Fruit fly (Drosophila melanogaster): ENCODE results near the gene btl.
A peak's percentile ranks its signal among the peaks of the same experiment; 100 is the strongest.

Gene btl

dm6 chr3L:14037655-14038644, 37.6 kb upstream of the btl start (continued):
- no peak for TF ChIP-seq lov (optimal IDR thresholded peaks at IDR 0.05)
- no peak for TF ChIP-seq lov (GFP tag; IDR thresholded peaks at IDR 0.05)
- TF ChIP-seq CG1647 (GFP tag; optimal IDR thresholded peaks at IDR 0.05), result no peak
- no peak for TF ChIP-seq CG2202 (tag; optimal IDR thresholded peaks at IDR 0.05)
- TF ChIP-seq croc (GFP tag; conservative IDR thresholded peaks at IDR 0.05), result no peak
- peak; percentile 41 for TF ChIP-seq dm (GFP tag; optimal IDR thresholded peaks at IDR 0.05)
- TF ChIP-seq Mes4 (GFP tag; optimal IDR thresholded peaks at IDR 0.05), result no peak
- TF ChIP-seq zen (tag; optimal IDR thresholded peaks at IDR 0.05), result no peak
- TF ChIP-seq Ada2b (GFP tag; IDR thresholded peaks at IDR 0.05), result no peak
- TF ChIP-seq fu2 (GFP tag; optimal IDR thresholded peaks at IDR 0.05), result no peak
- no peak for TF ChIP-seq NC2β (GFP tag; optimal IDR thresholded peaks at IDR 0.05)
- TF ChIP-seq Gug (GFP tag; IDR thresholded peaks at IDR 0.05), result no peak
- TF ChIP-seq bowl (GFP tag; IDR thresholded peaks at IDR 0.05), result no peak
- no peak for TF ChIP-seq Ets97D (GFP tag; optimal IDR thresholded peaks at IDR 0.05)
- TF ChIP-seq CG17829 (tag; optimal IDR thresholded peaks at IDR 0.05), result no peak
- TF ChIP-seq CG17385 (GFP tag; optimal IDR thresholded peaks at IDR 0.05), result peak; percentile 32
- no peak for TF ChIP-seq tll (GFP tag; optimal IDR thresholded peaks at IDR 0.05)
- no peak for TF ChIP-seq cato (GFP tag; optimal IDR thresholded peaks at IDR 0.05; ENCODE audit: borderline replicate concordance)
- TF ChIP-seq CG11696 (GFP tag; IDR thresholded peaks at IDR 0.05), result no peak
- no peak for TF ChIP-seq Atf6 (GFP tag; IDR thresholded peaks at IDR 0.05)
- TF ChIP-seq pan (optimal IDR thresholded peaks at IDR 0.05), result no peak
- TF ChIP-seq pan (GFP tag; optimal IDR thresholded peaks at IDR 0.05 in 1 of 2, IDR thresholded peaks at IDR 0.05 in 1 of 2), result peak in 1 of 2 experiments; percentile 4
- peak; percentile 58; the same call in 2 of the 3 replicates for TF ChIP-seq row (GFP tag; IDR thresholded peaks at IDR 0.05)
- TF ChIP-seq CG2875 (GFP tag; optimal IDR thresholded peaks at IDR 0.05), result no peak
- TF ChIP-seq HLH54F (GFP tag; optimal IDR thresholded peaks at IDR 0.05), result no peak
- TF ChIP-seq CG11085 (GFP tag; IDR thresholded peaks at IDR 0.05), result no peak
- TF ChIP-seq cad (GFP tag; optimal IDR thresholded peaks at IDR 0.05), result no peak
- no peak for TF ChIP-seq disco-r (GFP tag; optimal IDR thresholded peaks at IDR 0.05)
- no peak for TF ChIP-seq CG2712 (tag; optimal IDR thresholded peaks at IDR 0.05)
- no peak for TF ChIP-seq Doc2 (GFP tag; IDR thresholded peaks at IDR 0.05)
- TF ChIP-seq seq (GFP tag; IDR thresholded peaks at IDR 0.05), result no peak; the same call in 1 of the 2 replicates
- TF ChIP-seq CG17186 (GFP tag; optimal IDR thresholded peaks at IDR 0.05), result no peak
- no peak for TF ChIP-seq CG7357 (GFP tag; IDR thresholded peaks at IDR 0.05)
- TF ChIP-seq Jarid2 (GFP tag; optimal IDR thresholded peaks at IDR 0.05), result no peak
- no peak for TF ChIP-seq ci (GFP tag; IDR thresholded peaks at IDR 0.05)
- no peak for TF ChIP-seq sisA (GFP tag; IDR thresholded peaks at IDR 0.05)
- TF ChIP-seq CG16863 (GFP tag; optimal IDR thresholded peaks at IDR 0.05), result no peak
- peak in 1 of 2 experiments; percentile 91 for TF ChIP-seq Pdp1 (GFP tag; optimal IDR thresholded peaks at IDR 0.05)
- peak; percentile 17 for TF ChIP-seq sqz (GFP tag; optimal IDR thresholded peaks at IDR 0.05)
- no peak for TF ChIP-seq CG4854 (GFP tag; optimal IDR thresholded peaks at IDR 0.05)
- no peak for TF ChIP-seq CG17568 (GFP tag; optimal IDR thresholded peaks at IDR 0.05)
- TF ChIP-seq crol (GFP tag; IDR thresholded peaks at IDR 0.05), result peak; percentile 67
- no peak for TF ChIP-seq CG31224 (GFP tag; IDR thresholded peaks at IDR 0.05)
- no peak for TF ChIP-seq CG15514 (GFP tag; optimal IDR thresholded peaks at IDR 0.05)
- TF ChIP-seq crp (GFP tag; optimal IDR thresholded peaks at IDR 0.05), result peak in 1 of 2 experiments; percentile 63
- TF ChIP-seq nau (GFP tag; optimal IDR thresholded peaks at IDR 0.05), result no peak
- TF ChIP-seq aop (GFP tag; IDR thresholded peaks at IDR 0.05), result no peak
- TF ChIP-seq Myb (GFP tag; optimal IDR thresholded peaks at IDR 0.05), result peak; percentile 10
- no peak for TF ChIP-seq CG12769 (tag; optimal IDR thresholded peaks at IDR 0.05)
- TF ChIP-seq CrebB (tag; optimal IDR thresholded peaks at IDR 0.05), result no peak
